Worm (Caenorhabditis elegans) whole organism, L1 larva: Measurements from ENCODE around the gene srj-53.

ENCODE experiments used
- C16A3.4 ChIP-seq: fragments of 150-350 bp; optimal IDR thresholded peaks from 2 replicates; lab custom pipeline; 2014; ENCODE audit warnings: missing biosample characterization, missing genetic modification characterization
- ceh-82 ChIP-seq, 3 experiments: fragments of 150-350 bp in 1 of 3; sonication (generic microtip) in 2 of 3; optimal IDR thresholded peaks; 2 replicates each; lab custom pipeline; 2014 to 2017; ENCODE audit warnings: missing biosample characterization in 3 of 3, missing genetic modification characterization in 3 of 3
- lin-14 ChIP-seq: fragments of 200-800 bp; sonication (Bioruptor generic); optimal IDR thresholded peaks from 2 replicates; lab custom pipeline; 2018; ENCODE audit warnings: mild to moderate bottlenecking, missing genetic modification characterization, moderate library complexity, missing compliant biosample characterization
- lin-39 ChIP-seq: fragments of 150-350 bp; optimal IDR thresholded peaks from 2 replicates; lab custom pipeline; 2014; ENCODE audit warnings: missing biosample characterization, missing genetic modification reagents, missing genetic modification characterization
- mdl-1 ChIP-seq, 2 experiments: fragments of 150-350 bp; optimal IDR thresholded peaks; 2 replicates each; lab custom pipeline; 2014 to 2017; ENCODE audit warnings: missing biosample characterization in 2 of 2, missing genetic modification characterization in 2 of 2, inconsistent platforms in 1 of 2
- nhr-11 ChIP-seq: fragments of 150-350 bp; optimal IDR thresholded peaks from 2 replicates; lab custom pipeline; 2014; ENCODE audit warnings: missing biosample characterization, missing genetic modification characterization
- nhr-20 ChIP-seq: sonication (generic microtip); optimal IDR thresholded peaks from 2 replicates; lab custom pipeline; 2016; ENCODE audit warnings: mild to moderate bottlenecking, missing genetic modification characterization, missing compliant biosample characterization
- pag-3 ChIP-seq: sonication (generic microtip); optimal IDR thresholded peaks from 2 replicates; lab custom pipeline; 2017; ENCODE audit warnings: missing genetic modification characterization, mild to moderate bottlenecking, missing compliant biosample characterization, antibody characterized with exemption, borderline replicate concordance; ENCODE audit not compliant: insufficient read depth
- skn-1 ChIP-seq: fragments of 150-350 bp; optimal IDR thresholded peaks from 2 replicates; lab custom pipeline; 2014; ENCODE audit warnings: missing biosample characterization, missing genetic modification characterization
- unc-130 ChIP-seq: fragments of 150-350 bp; optimal IDR thresholded peaks from 2 replicates; lab custom pipeline; 2017; ENCODE audit warnings: missing biosample characterization, missing genetic modification characterization, inconsistent platforms
- unc-86 ChIP-seq: sonication (generic microtip); optimal IDR thresholded peaks from 2 replicates; lab custom pipeline; 2016; ENCODE audit warnings: missing genetic modification characterization, missing compliant biosample characterization
- zip-4 ChIP-seq: fragments of 200-800 bp; sonication (Bioruptor generic); optimal IDR thresholded peaks from 2 replicates; lab custom pipeline; 2018; ENCODE audit warnings: mild to moderate bottlenecking, missing genetic modification characterization, moderate library complexity, missing compliant biosample characterization
- ztf-11 ChIP-seq, 2 experiments: sonication (generic microtip); optimal IDR thresholded peaks; 2 replicates each; lab custom pipeline; 2016 to 2017; ENCODE audit warnings: missing genetic modification characterization in 2 of 2, missing biosample characterization in 1 of 2, missing compliant biosample characterization in 1 of 2

DNA sequence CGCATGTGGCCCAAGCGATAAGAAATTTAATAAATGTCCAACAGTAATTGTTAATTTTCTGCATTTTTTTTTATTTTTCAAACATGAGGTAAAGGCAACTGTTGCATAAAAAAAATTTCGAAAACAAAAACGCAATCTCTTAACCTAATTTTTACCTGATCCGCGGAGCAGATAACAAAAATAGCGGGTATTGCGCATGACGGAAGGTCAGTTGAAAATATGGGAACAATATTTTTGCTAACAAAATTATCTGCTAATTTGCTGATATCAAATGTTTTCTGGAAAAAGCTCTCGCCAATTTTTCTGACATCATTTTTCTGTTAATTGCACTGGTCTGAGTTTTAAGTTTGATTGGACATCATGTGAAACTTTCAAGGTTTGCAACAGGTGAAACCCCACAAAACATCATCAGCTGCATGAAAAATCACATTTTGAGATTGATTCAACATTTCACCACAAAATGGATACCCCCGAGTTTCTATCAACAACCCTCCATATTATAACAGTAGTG is 30.1 kb downstream of the srj-53 start, which contains the start of the genes F31F4.11 and srh-266:
- TF ChIP-seq unc-86 (tag; lab: Kevin White, UChicago): no peak
- TF ChIP-seq nhr-11 (tag; lab: Kevin White, UChicago): no peak
- TF ChIP-seq zip-4: no peak
- no peak for TF ChIP-seq nhr-20 (tag; lab: Kevin White, UChicago)
- TF ChIP-seq unc-130 (tag; lab: Kevin White, UChicago): no peak
- no peak for TF ChIP-seq skn-1 (tag; lab: Kevin White, UChicago)
- no peak for TF ChIP-seq lin-14 (GFP tag; lab: Kevin White, UChicago)
- no peak for TF ChIP-seq C16A3.4
- no peak for TF ChIP-seq ztf-11 (tag; optimal IDR thresholded peaks at IDR 0.05; lab: Kevin White, UChicago)
- no peak for TF ChIP-seq ceh-82 (tag; optimal IDR thresholded peaks at IDR 0.05; lab: Kevin White, UChicago)
- no peak for TF ChIP-seq mdl-1 (tag; optimal IDR thresholded peaks at IDR 0.05; lab: Kevin White, UChicago)
- TF ChIP-seq pag-3 (tag; lab: Kevin White, UChicago): no peak
- TF ChIP-seq lin-39 (tag; lab: Kevin White, UChicago): no peak
